Worm (Caenorhabditis elegans): Measurements from ENCODE around the gene cnp-2.
"Not testable (repeated sequence)": the region's sequence is repeated elsewhere in the genome, so short reads cannot be mapped to it uniquely, and the experiment has no call there.

cnp-2 gene

DNA sequence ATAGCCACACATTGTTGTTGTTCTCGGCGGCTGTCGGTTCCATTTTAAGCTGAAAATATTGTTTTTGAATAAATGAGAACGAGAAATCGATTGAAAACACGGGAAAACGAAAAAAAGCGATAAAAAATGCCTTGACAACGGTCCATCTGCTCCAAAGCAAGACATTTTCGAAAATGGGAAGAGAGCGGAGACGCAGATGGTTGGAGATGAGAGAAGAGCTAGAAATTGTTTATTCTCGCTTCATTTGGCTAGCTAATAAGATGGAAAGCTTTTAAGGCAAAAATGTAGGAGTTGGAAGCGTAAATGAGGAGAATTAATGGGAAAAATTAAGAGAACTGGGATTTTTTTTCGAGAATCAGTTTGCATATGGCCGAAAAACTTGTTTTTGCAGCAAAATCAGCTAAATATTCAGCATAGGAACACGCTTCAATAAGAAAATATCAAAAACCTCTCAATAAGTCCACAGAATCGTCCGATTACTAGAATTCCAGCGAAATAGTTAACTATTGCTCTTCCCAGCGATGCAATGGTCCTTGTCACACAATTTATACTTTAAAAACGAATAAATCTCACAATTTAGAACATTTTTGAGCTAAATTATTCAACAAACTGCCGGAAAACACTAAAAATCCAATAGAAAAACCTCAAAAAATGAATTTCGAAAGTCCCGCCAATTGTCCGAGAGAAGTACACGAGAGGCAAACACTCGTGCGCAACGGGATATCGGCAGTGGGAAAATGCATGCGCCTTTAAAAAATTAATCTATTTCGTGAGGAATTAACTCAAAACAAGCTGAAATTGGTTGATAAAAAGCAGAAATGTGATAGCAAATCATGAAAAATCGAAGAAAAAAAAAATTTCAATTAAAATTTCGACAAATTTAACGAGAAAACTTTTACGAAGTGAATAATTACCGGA lies 22.1 kb upstream of the cnp-2 start, which contains the start of gene pisy-1 (continued):
- TF ChIP-seq lin-15B (tag; optimal IDR thresholded peaks at IDR 0.05) = no peak
- no peak for TF ChIP-seq rbr-2 (tag; optimal IDR thresholded peaks at IDR 0.05)
- TF ChIP-seq nhr-76 (tag; optimal IDR thresholded peaks at IDR 0.05) = no peak
- peak; percentile 84 for TF ChIP-seq dpl-1 (GFP tag; optimal IDR thresholded peaks at IDR 0.05)
- no peak for TF ChIP-seq aly-2 (tag; optimal IDR thresholded peaks at IDR 0.05)
- TF ChIP-seq skn-1 (tag; optimal IDR thresholded peaks at IDR 0.05) = no peak

DNA sequence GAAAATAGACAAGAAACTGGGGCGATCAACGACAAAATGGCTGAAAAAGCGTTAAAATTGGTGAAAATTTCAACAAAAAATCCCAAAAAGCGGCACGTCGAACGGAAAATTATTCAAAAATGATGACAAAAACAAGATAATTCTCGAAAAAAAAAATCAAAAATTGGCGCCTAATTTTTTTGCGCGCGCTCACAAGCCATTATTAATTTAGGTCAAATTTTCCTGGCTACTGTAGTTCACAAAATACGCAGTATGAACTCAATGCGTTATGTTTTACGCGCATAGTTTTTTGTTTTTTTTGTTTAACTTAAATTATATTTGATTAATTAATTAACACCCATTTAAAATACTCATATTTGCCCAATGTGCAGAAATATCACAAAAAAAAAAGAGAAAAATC lies 21.3 kb upstream of the cnp-2 start:
- TF ChIP-seq saeg-2 (GFP tag; IDR thresholded peaks at IDR 0.05) = no peak
- no peak for TF ChIP-seq lin-1 (GFP tag; IDR thresholded peaks at IDR 0.05)
- no peak for TF ChIP-seq ces-1 (GFP tag; optimal IDR thresholded peaks at IDR 0.05)
- peak; percentile 82 for TF ChIP-seq Y48G9A.11 (GFP tag; IDR thresholded peaks at IDR 0.05)
- peak; percentile 65 for TF ChIP-seq F49E8.2 (tag; optimal IDR thresholded peaks at IDR 0.05; ENCODE audit: borderline replicate concordance)
- no peak for TF ChIP-seq nhr-41 (GFP tag; IDR thresholded peaks at IDR 0.05)
- no peak for TF ChIP-seq duxl-1 (tag; optimal IDR thresholded peaks at IDR 0.05; ENCODE audit: poor library complexity)
- peak; percentile 42 for TF ChIP-seq aha-1 (tag)
- TF ChIP-seq mxl-2 (GFP tag; conservative IDR thresholded peaks at IDR 0.05) = no peak
- TF ChIP-seq dpl-1 (GFP tag; optimal IDR thresholded peaks at IDR 0.05) = no peak
- peak; percentile 84 for TF ChIP-seq unc-130 (GFP tag; optimal IDR thresholded peaks at IDR 0.05)
- TF ChIP-seq hlh-11 (tag; optimal IDR thresholded peaks at IDR 0.05) = no peak
- TF ChIP-seq nhr-25 (tag; optimal IDR thresholded peaks at IDR 0.05; ENCODE audit: borderline replicate concordance, insufficient read depth) = no peak
- TF ChIP-seq D1046.2 (GFP tag; IDR thresholded peaks at IDR 0.05) = no peak
- TF ChIP-seq lin-13 (GFP tag; optimal IDR thresholded peaks at IDR 0.05) = no peak
- TF ChIP-seq vab-7 (GFP tag; IDR thresholded peaks at IDR 0.05) = no peak
- no peak for TF ChIP-seq hmg-1.1 (GFP tag; IDR thresholded peaks at IDR 0.05)
- TF ChIP-seq hif-1 (tag; optimal IDR thresholded peaks at IDR 0.05) = no peak
- TF ChIP-seq nhr-77 (tag; optimal IDR thresholded peaks at IDR 0.05) = no peak

DNA sequence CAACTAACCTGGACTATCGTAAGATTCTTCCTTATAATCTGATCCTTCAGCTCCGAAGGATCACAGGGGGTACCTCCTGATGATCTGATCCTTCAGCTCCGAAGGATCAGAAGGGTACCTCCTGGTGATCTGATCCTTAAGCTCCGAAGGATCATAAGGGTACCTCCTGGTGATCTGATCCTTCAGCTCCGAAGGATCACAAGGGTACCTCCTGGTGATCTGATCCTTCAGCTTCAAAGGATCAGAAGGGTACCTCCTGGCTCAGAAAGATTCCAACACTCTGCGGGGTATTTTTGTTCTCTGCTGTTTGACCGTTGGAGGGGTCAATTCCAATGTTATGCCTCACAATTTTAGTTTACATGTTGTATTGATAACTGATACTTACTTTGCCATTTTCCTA lies 10.9 kb upstream of the cnp-2 start:
- TF ChIP-seq set-16 (GFP tag; IDR thresholded peaks at IDR 0.05) (peak; percentile 84), lim-7 (GFP tag; IDR thresholded peaks at IDR 0.05) (peak; percentile 84), Y105C5A.15 (GFP tag; IDR thresholded peaks at IDR 0.05) (0 out of 2 replicates have a peak, but pooled peaks have one; percentile 33), dmd-8 (GFP tag; IDR thresholded peaks at IDR 0.05) (peak; percentile 71), madf-5 (GFP tag; IDR thresholded peaks at IDR 0.05) (peak in 1 of 2 experiments; percentile 69; a peak in 1 of 4 replicates)

DNA sequence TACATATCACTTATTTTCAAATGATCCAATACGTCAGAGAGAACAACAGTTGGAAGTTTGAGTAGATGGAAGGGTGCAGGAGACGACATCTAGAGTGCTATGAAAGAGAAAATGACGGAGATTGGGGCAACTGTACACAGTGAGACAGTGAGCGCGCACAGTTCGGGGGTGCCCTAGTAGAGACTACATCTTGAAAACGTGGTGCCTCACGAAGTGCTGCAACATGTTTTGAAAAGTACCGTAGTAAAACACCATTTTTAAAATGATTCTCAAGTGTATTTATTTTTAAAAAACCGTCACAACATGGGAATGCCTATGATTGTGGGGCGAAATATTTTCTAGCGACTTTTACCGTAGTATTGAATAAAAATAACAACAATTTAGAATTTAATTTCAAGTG lies 6.9 kb upstream of the cnp-2 start, which contains the start of gene Y46G5A.39:
TSS of gene Y46G5A.39 (minus strand) at position 101 of the 400 bp plus-strand sequence.
- not testable (repeated sequence) for TF ChIP-seq F44E2.7 (GFP tag; IDR thresholded peaks at IDR 0.05); mep-1 (tag; optimal IDR thresholded peaks at IDR 0.05); snpc-4 (tag; optimal IDR thresholded peaks at IDR 0.05)

DNA sequence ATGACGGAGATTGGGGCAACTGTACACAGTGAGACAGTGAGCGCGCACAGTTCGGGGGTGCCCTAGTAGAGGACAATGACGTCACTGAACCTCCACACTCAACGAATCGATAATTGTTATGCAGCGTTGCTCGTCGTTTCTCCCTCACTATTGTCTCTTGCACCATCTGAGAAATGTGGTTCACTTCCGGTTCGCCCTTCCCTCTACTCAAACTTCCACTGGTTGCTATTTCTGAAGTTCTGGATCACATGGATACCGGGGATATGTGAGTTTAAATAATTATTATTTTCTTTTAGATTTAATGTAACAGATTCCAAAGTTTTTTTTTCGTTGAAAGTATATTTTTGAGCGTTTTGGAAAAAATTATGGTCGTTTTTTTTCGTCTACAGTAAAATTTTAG lies 4.4 kb upstream of the cnp-2 start, which contains the start of the genes Y46G5A.7 and Y46G5A.8:
TSS of gene Y46G5A.7 (minus strand) at position 153 of the 400 bp plus-strand sequence.
TSS of gene Y46G5A.8 (plus strand) at position 159 of the 400 bp plus-strand sequence.
- TF ChIP-seq php-3 (GFP tag; IDR thresholded peaks at IDR 0.05) (no peak), ceh-20 (GFP tag; IDR thresholded peaks at IDR 0.05) (no peak), F44E2.7 (GFP tag; IDR thresholded peaks at IDR 0.05) (no peak), nhr-10 (tag; optimal IDR thresholded peaks at IDR 0.05) (no peak), tag-97 (GFP tag; IDR thresholded peaks at IDR 0.05) (no peak)
